Worm (Caenorhabditis elegans) whole organism, L4 larva: ENCODE results near the gene F56D6.21.
A peak's percentile ranks its signal among the peaks of the same experiment; 100 is the strongest.

Experiments
- F37D6.2 ChIP-seq: sonication (generic microtip); optimal IDR thresholded peaks from 2 replicates; lab custom pipeline; 2016; ENCODE audit warnings: mild to moderate bottlenecking, missing genetic modification characterization, missing compliant biosample characterization
- F49E8.2 ChIP-seq: sonication (generic microtip); optimal IDR thresholded peaks from 2 replicates; lab custom pipeline; 2016; ENCODE audit warnings: missing compliant biosample characterization, mild to moderate bottlenecking, missing genetic modification characterization, borderline replicate concordance
- R02D3.7 ChIP-seq: fragments of 150-350 bp; sonication (generic microtip); optimal IDR thresholded peaks from 3 replicates; lab custom pipeline; 2014; ENCODE audit warnings: missing biosample characterization, missing genetic modification characterization
- T20F7.1 ChIP-seq: fragments of 200-800 bp; sonication (Bioruptor generic); optimal IDR thresholded peaks from 2 replicates; lab custom pipeline; 2018; ENCODE audit warnings: mild to moderate bottlenecking, missing genetic modification characterization, missing compliant biosample characterization
- Y105C5A.15 ChIP-seq: fragments of 200-800 bp; sonication (Bioruptor generic); IDR thresholded peaks from 2 replicates; pipeline ENCODE4 v1.3.6; 2022; ENCODE audit warnings: missing genetic modification characterization, missing compliant biosample characterization
- Y75B8A.6 ChIP-seq: fragments of 200-800 bp; sonication (Bioruptor generic); IDR thresholded peaks from 2 replicates; pipeline ENCODE4 v1.3.6; 2022; ENCODE audit warnings: missing genetic modification reagents, missing genetic modification characterization, missing compliant biosample characterization
- ZK337.2 ChIP-seq: fragments of 200-800 bp; sonication (Bioruptor generic); IDR thresholded peaks from 2 replicates; pipeline ENCODE4 v1.3.6; 2022; ENCODE audit warnings: missing genetic modification reagents, missing genetic modification characterization, missing compliant biosample characterization
- aha-1 ChIP-seq: fragments of 150-350 bp; peaks from one replicate; lab custom pipeline; 2014; ENCODE audit warnings: missing biosample characterization, missing genetic modification characterization
- ceh-20 ChIP-seq: fragments of 200-800 bp; sonication (Bioruptor generic); IDR thresholded peaks from 2 replicates; pipeline ENCODE4 v1.3.6; 2022; ENCODE audit warnings: missing genetic modification reagents, missing genetic modification characterization, missing compliant biosample characterization
- ceh-28 ChIP-seq: fragments of 150-350 bp; optimal IDR thresholded peaks from 2 replicates; lab custom pipeline; 2014; ENCODE audit warnings: missing biosample characterization, missing genetic modification reagents, missing genetic modification characterization
- ceh-62 ChIP-seq: sonication (generic microtip); optimal IDR thresholded peaks from 2 replicates; lab custom pipeline; 2017; ENCODE audit warnings: missing biosample characterization, missing genetic modification characterization
- dmd-6 ChIP-seq: fragments of 200-800 bp; sonication (Bioruptor generic); IDR thresholded peaks from 2 replicates; pipeline ENCODE4 v1.3.6; 2022; ENCODE audit warnings: missing genetic modification reagents, missing genetic modification characterization, missing compliant biosample characterization
- dmd-8 ChIP-seq: fragments of 200-800 bp; sonication (Bioruptor generic); IDR thresholded peaks from 2 replicates; pipeline ENCODE4 v1.3.6; 2022; ENCODE audit warnings: missing genetic modification characterization, missing compliant biosample characterization
- dmd-9 ChIP-seq: fragments of 200-800 bp; sonication (Bioruptor generic); IDR thresholded peaks from 2 replicates; pipeline ENCODE4 v1.3.6; 2022; ENCODE audit warnings: missing genetic modification reagents, missing genetic modification characterization, missing compliant biosample characterization
- dpl-1 ChIP-seq: fragments of 150-350 bp; optimal IDR thresholded peaks from 2 replicates; lab custom pipeline; 2014; ENCODE audit warnings: missing biosample characterization, missing genetic modification reagents, missing genetic modification characterization
- dve-1 ChIP-seq: sonication (generic microtip); optimal IDR thresholded peaks from 2 replicates; lab custom pipeline; 2017; ENCODE audit warnings: antibody characterized with exemption, mild to moderate bottlenecking, missing genetic modification characterization, missing compliant biosample characterization; ENCODE audit not compliant: insufficient read depth
- egl-27 ChIP-seq: sonication (generic microtip); optimal IDR thresholded peaks from 3 replicates; lab custom pipeline; 2017; ENCODE audit warnings: missing biosample characterization, missing genetic modification reagents, missing genetic modification characterization
- hlh-11 ChIP-seq: fragments of 200-800 bp; sonication (Bioruptor generic); optimal IDR thresholded peaks from 2 replicates; lab custom pipeline; 2018; ENCODE audit warnings: mild to moderate bottlenecking, missing genetic modification characterization, missing compliant biosample characterization
- lim-7 ChIP-seq: fragments of 200-800 bp; sonication (Bioruptor generic); IDR thresholded peaks from 2 replicates; pipeline ENCODE4 v1.3.6; 2022; ENCODE audit warnings: missing genetic modification characterization, missing compliant biosample characterization
- lin-1 ChIP-seq: fragments of 200-800 bp; sonication (Bioruptor generic); IDR thresholded peaks from 2 replicates; pipeline ENCODE4 v1.3.6; 2022; ENCODE audit warnings: missing genetic modification reagents, missing genetic modification characterization, missing compliant biosample characterization
- lin-13 ChIP-seq: fragments of 150-350 bp; optimal IDR thresholded peaks from 2 replicates; lab custom pipeline; 2014; ENCODE audit warnings: missing biosample characterization, missing genetic modification reagents, missing genetic modification characterization
- lin-15B ChIP-seq: fragments of 150-350 bp; sonication (generic microtip); optimal IDR thresholded peaks from 3 replicates; lab custom pipeline; 2014; ENCODE audit warnings: missing biosample characterization, missing genetic modification characterization
- mdt-29 ChIP-seq: fragments of 200-800 bp; sonication (Bioruptor generic); IDR thresholded peaks from 2 replicates; pipeline ENCODE4 v1.3.6; 2022; ENCODE audit warnings: missing genetic modification reagents, missing genetic modification characterization, missing compliant biosample characterization
- mes-2 ChIP-seq: sonication (generic microtip); optimal IDR thresholded peaks from 2 replicates; lab custom pipeline; 2016; ENCODE audit warnings: missing genotype, mild to moderate bottlenecking, missing genetic modification characterization, missing compliant biosample characterization; ENCODE audit not compliant: poor library complexity, severe bottlenecking
- mxl-3 ChIP-seq: fragments of 200-800 bp; sonication (Bioruptor generic); optimal IDR thresholded peaks from 2 replicates; lab custom pipeline; 2018; ENCODE audit warnings: mild to moderate bottlenecking, missing genetic modification characterization, missing compliant biosample characterization
- nhr-10 ChIP-seq: fragments of 150-350 bp; optimal IDR thresholded peaks from 2 replicates; lab custom pipeline; 2014; ENCODE audit warnings: missing biosample characterization, missing genetic modification characterization
- nhr-102 ChIP-seq: sonication (generic microtip); optimal IDR thresholded peaks from 2 replicates; lab custom pipeline; 2016; ENCODE audit warnings: mild to moderate bottlenecking, missing genetic modification characterization, moderate library complexity, missing compliant biosample characterization
- nhr-111 ChIP-seq: fragments of 200-800 bp; sonication (Bioruptor generic); optimal IDR thresholded peaks from 2 replicates; lab custom pipeline; 2018; ENCODE audit warnings: mild to moderate bottlenecking, missing genetic modification characterization, missing compliant biosample characterization
- nhr-28 ChIP-seq: fragments of 150-350 bp; optimal IDR thresholded peaks from 2 replicates; lab custom pipeline; 2014; ENCODE audit warnings: missing biosample characterization, missing genetic modification characterization
- nhr-6 ChIP-seq: fragments of 150-350 bp; optimal IDR thresholded peaks from 2 replicates; lab custom pipeline; 2014; ENCODE audit warnings: missing biosample characterization, missing genetic modification characterization
- pha-4 ChIP-seq, 2 experiments: fragments of 150-350 bp in 1 of 2; fragments of 200-800 bp in 1 of 2; sonication (Bioruptor generic) in 1 of 2; IDR thresholded peaks in 1 of 2; optimal IDR thresholded peaks in 1 of 2; 2 replicates each; pipeline versions ENCODE4 v1.3.6 to Lab custom; 2014 to 2022; ENCODE audit warnings: missing genetic modification characterization in 2 of 2, missing genetic modification reagents in 2 of 2, missing biosample characterization in 1 of 2, missing compliant biosample characterization in 1 of 2
- php-3 ChIP-seq: fragments of 200-800 bp; sonication (Bioruptor generic); IDR thresholded peaks from 2 replicates; pipeline ENCODE4 v1.3.6; 2022; ENCODE audit warnings: missing genetic modification reagents, missing genetic modification characterization, missing compliant biosample characterization
- rbr-2 ChIP-seq: sonication (generic microtip); optimal IDR thresholded peaks from 2 replicates; lab custom pipeline; 2016; ENCODE audit warnings: missing genotype, missing genetic modification characterization, missing compliant biosample characterization
- spr-1 ChIP-seq: sonication (generic microtip); optimal IDR thresholded peaks from 2 replicates; lab custom pipeline; 2016; ENCODE audit warnings: mild to moderate bottlenecking, missing genetic modification characterization, missing compliant biosample characterization
- spr-3 ChIP-seq: fragments of 200-800 bp; sonication (Bioruptor generic); optimal IDR thresholded peaks from 2 replicates; lab custom pipeline; 2018; ENCODE audit warnings: mild to moderate bottlenecking, missing genetic modification characterization, missing compliant biosample characterization
- tra-1 ChIP-seq: fragments of 200-800 bp; sonication (Bioruptor generic); IDR thresholded peaks from 2 replicates; pipeline ENCODE4 v1.3.6; 2022; ENCODE audit warnings: missing genetic modification reagents, missing genetic modification characterization, missing compliant biosample characterization
- unc-62 ChIP-seq, 3 experiments: fragments of 150-350 bp in 1 of 3; sonication (generic microtip); optimal IDR thresholded peaks in 2 of 3; peaks in 1 of 3; 1 replicate in 1 of 3; 2 replicates in 2 of 3; lab custom pipeline; 2014 to 2017; ENCODE audit warnings: missing biosample characterization in 3 of 3, missing genetic modification characterization in 3 of 3, missing genetic modification reagents in 3 of 3, missing genotype in 1 of 3
- zfp-2 ChIP-seq: sonication (generic microtip); optimal IDR thresholded peaks from 2 replicates; lab custom pipeline; 2016; ENCODE audit warnings: mild to moderate bottlenecking, missing genetic modification characterization, missing compliant biosample characterization
- zfp-3 ChIP-seq: fragments of 200-800 bp; sonication (Bioruptor generic); conservative IDR thresholded peaks from 2 replicates; pipeline ENCODE4 v1.3.6; 2022; ENCODE audit warnings: missing genetic modification reagents, missing genetic modification characterization, missing compliant biosample characterization
- zip-11 ChIP-seq: fragments of 200-800 bp; sonication (Bioruptor generic); IDR thresholded peaks from 2 replicates; pipeline ENCODE4 v1.3.6; 2022; ENCODE audit warnings: missing genetic modification characterization, missing compliant biosample characterization
- ztf-7 ChIP-seq: fragments of 150-350 bp; optimal IDR thresholded peaks from 2 replicates; lab custom pipeline; 2014; ENCODE audit warnings: missing biosample characterization, missing genetic modification characterization

The F56D6.21 gene

ce11 chrIV:3892027-3892426, 12.7 kb upstream of the F56D6.21 start, which contains the start of gene F56D6.9:
Gene F56D6.9, plus strand, starts transcription at chrIV:3892327.
- TF ChIP-seq R02D3.7 (tag; lab: Kevin White, UChicago): no peak
- no peak for TF ChIP-seq php-3
- TF ChIP-seq dmd-8 (GFP tag; lab: Robert Waterston, UW): no peak
- TF ChIP-seq dmd-6 (GFP tag; lab: Robert Waterston, UW): no peak
- no peak for TF ChIP-seq mxl-3 (GFP tag; lab: Kevin White, UChicago)
- TF ChIP-seq dve-1 (tag; lab: Kevin White, UChicago): no peak
- no peak for TF ChIP-seq nhr-28 (tag; lab: Kevin White, UChicago)
- no peak for TF ChIP-seq zfp-2 (tag; lab: Kevin White, UChicago)
- no peak for TF ChIP-seq aha-1
- no peak for TF ChIP-seq zip-11 (GFP tag; lab: Robert Waterston, UW)
- no peak for TF ChIP-seq lin-13 (GFP tag; lab: Kevin White, UChicago)
- TF ChIP-seq Y75B8A.6 (GFP tag; lab: Robert Waterston, UW): no peak
- no peak for TF ChIP-seq nhr-10 (tag; lab: Kevin White, UChicago)
- TF ChIP-seq ceh-62: no peak
- no peak for TF ChIP-seq lin-15B
- no peak for TF ChIP-seq dmd-9 (GFP tag; lab: Robert Waterston, UW)
- TF ChIP-seq ceh-28 (tag; lab: Kevin White, UChicago): no peak
- TF ChIP-seq F37D6.2: no peak
- no peak for TF ChIP-seq ztf-7 (tag; lab: Kevin White, UChicago)
- TF ChIP-seq, all 104 proteins: peak for 0

- TF ChIP-seq unc-62 (GFP tag; optimal IDR thresholded peaks at IDR 0.05 in 1 of 2; lab: Kevin White, UChicago): peak in 1 of 2 experiments; percentile 74
- TF ChIP-seq unc-62 (tag; optimal IDR thresholded peaks at IDR 0.05; lab: Kevin White, UChicago): no peak
- no peak for TF ChIP-seq nhr-102 (tag; lab: Kevin White, UChicago)
Observed at ce11 chrIV:3894004-3894480, 10.7 kb upstream of the F56D6.21 start, which contains the start of gene F56D6.8. Gene F56D6.8, minus strand, starts transcription at chrIV:3894430.

ce11 chrIV:3894770-3895169, 9.9 kb upstream of the F56D6.21 start, which contains the start of gene dct-8:
Gene dct-8, plus strand, starts transcription at chrIV:3895070.
- TF ChIP-seq mxl-3 (GFP tag; lab: Kevin White, UChicago) (no peak), lin-1 (GFP tag; lab: Robert Waterston, UW) (no peak), Y105C5A.15 (GFP tag; lab: Robert Waterston, UW) (no peak), F49E8.2 (tag; lab: Kevin White, UChicago) (no peak), unc-62 (GFP tag; optimal IDR thresholded peaks at IDR 0.05 in 1 of 2; lab: Kevin White, UChicago) (no peak), unc-62 (tag; optimal IDR thresholded peaks at IDR 0.05; lab: Kevin White, UChicago) (no peak), dpl-1 (GFP tag; lab: Kevin White, UChicago) (no peak), zip-11 (GFP tag; lab: Robert Waterston, UW) (no peak), mdt-29 (GFP tag; lab: Robert Waterston, UW) (no peak), mes-2 (tag; lab: Kevin White, UChicago) (no peak), lin-13 (GFP tag; lab: Kevin White, UChicago) (no peak), ZK337.2 (GFP tag; lab: Robert Waterston, UW) (no peak), nhr-111 (no peak), spr-1 (tag; lab: Kevin White, UChicago) (no peak), spr-3 (GFP tag; lab: Kevin White, UChicago) (no peak), dmd-9 (GFP tag; lab: Robert Waterston, UW) (no peak), lim-7 (no peak)

ce11 chrIV:3899719-3900554, 4.8 kb upstream of the F56D6.21 start, which contains the start of gene srz-62:
Gene srz-62, plus strand, starts transcription at chrIV:3900504.
- TF ChIP-seq php-3 (peak; percentile 98), egl-27 (no peak), ceh-62 (no peak), dmd-6 (GFP tag; lab: Robert Waterston, UW) (peak; percentile 99), lin-1 (GFP tag; lab: Robert Waterston, UW) (peak; percentile 97), nhr-28 (tag; lab: Kevin White, UChicago) (peak; percentile 97), pha-4 (GFP tag; IDR thresholded peaks at IDR 0.05; lab: Robert Waterston, UW) (no peak), pha-4 (tag; optimal IDR thresholded peaks at IDR 0.05; lab: Kevin White, UChicago) (peak; percentile 16), T20F7.1 (GFP tag; lab: Kevin White, UChicago) (peak; percentile 53), nhr-6 (peak; percentile 75), ceh-20 (GFP tag; lab: Robert Waterston, UW) (peak; percentile 66; the same call in 1 of the 2 replicates), zfp-3 (GFP tag; lab: Robert Waterston, UW) (0 out of 2 replicates have a peak, but pooled peaks have one; percentile 26), mxl-3 (GFP tag; lab: Kevin White, UChicago) (peak; percentile 13), hlh-11 (tag; lab: Kevin White, UChicago) (peak; percentile 86), rbr-2 (tag; lab: Kevin White, UChicago) (no peak), Y105C5A.15 (GFP tag; lab: Robert Waterston, UW) (no peak), tra-1 (GFP tag; lab: Robert Waterston, UW) (peak; percentile 95)
